Worm (Caenorhabditis elegans): ENCODE data around the gene spon-1.

Gene spon-1

ce11 chrII:7102288-7102687 is 14.1 kb upstream of the spon-1 start:
- TF ChIP-seq nhr-23 (tag; optimal IDR thresholded peaks at IDR 0.05) (no peak), nhr-129 (tag; optimal IDR thresholded peaks at IDR 0.05) (peak; percentile 30), lsy-2 (tag; optimal IDR thresholded peaks at IDR 0.05) (peak in 1 of 2 experiments; percentile 18)

DNA sequence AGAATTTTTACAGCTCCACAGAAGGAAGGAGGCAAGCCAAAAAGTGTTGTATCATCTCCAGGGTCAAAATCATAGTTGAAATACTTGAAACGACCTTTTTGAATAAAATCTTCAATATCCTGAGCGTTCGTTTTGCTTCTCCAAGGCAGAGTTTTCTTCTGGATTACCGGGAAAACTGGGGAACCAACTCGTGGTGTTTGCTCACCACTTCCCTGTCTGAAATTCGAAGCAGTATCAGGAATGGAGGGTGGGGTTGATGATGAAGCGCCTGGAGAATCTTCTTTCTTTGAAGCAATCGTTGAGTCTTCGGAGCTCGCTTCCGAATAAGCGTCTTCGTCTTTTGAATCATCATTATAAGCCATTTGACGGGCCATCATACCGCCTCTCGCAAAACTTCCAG is 13.2 kb upstream of the spon-1 start:
- no peak for TF ChIP-seq skn-1 (tag; optimal IDR thresholded peaks at IDR 0.05)
- TF ChIP-seq F13H6.1 (tag; optimal IDR thresholded peaks at IDR 0.05) = no peak
- no peak for TF ChIP-seq lsy-2 (tag; optimal IDR thresholded peaks at IDR 0.05)
- TF ChIP-seq unc-39 (tag; optimal IDR thresholded peaks at IDR 0.05) = no peak

DNA sequence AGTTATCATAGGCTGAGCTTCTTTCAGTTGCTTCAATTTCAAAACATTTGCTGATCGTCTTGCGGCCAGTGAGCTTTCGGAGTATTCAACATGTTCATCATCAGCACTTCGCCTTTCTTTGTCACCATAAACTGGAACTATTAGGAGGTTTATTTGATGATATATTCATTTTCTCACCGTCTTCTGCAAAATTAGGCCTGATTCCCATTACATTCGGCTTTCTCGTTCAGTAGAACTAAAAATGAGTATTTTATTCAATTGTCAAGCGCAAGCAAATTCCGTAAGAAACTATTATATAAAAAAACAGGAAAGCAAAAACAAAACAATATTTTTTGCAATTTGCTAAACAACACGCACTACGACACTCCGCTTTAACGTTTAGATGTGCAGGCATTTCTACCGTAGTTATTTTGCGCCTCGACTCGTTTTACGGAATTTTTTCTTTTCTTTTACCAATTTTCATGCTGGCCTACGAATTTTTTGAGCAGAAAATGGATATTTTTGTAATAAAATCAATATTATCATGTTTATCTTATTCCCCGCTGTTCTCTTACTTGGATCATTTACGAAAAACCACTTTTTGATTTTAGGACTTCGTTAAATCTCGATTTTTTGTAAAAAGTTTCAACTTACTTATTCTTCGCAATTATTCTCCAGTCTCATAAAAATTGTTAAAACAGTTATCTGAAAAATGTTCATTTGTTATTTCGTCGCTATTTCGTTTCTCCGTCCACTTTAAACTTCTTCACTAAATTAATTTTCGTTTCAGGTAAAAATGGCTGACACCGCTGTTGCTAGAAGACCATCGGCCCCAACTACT is 11.4 kb upstream of the spon-1 start, which contains the start of the genes farl-11 and rpl-33:
TSS of gene farl-11 (minus strand) at position 242 of the 820 bp plus-strand sequence.
TSS of gene rpl-33 (plus strand) at position 770 of the 820 bp plus-strand sequence.
- TF ChIP-seq nhr-6 (tag; optimal IDR thresholded peaks at IDR 0.05) (peak; percentile 48), nhr-77 (tag; optimal IDR thresholded peaks at IDR 0.05) (no peak), sem-4 (tag; optimal IDR thresholded peaks at IDR 0.05) (peak; percentile 75), nhr-21 (tag; optimal IDR thresholded peaks at IDR 0.05) (peak; percentile 70), blmp-1 (tag; optimal IDR thresholded peaks at IDR 0.05; ENCODE audit: insufficient read depth) (no peak), elt-1 (tag; optimal IDR thresholded peaks at IDR 0.05) (no peak), ztf-11 (tag; optimal IDR thresholded peaks at IDR 0.05) (no peak), R02D3.7 (tag; optimal IDR thresholded peaks at IDR 0.05) (no peak), mbf-1 (tag; optimal IDR thresholded peaks at IDR 0.05) (no peak), nhr-23 (tag; optimal IDR thresholded peaks at IDR 0.05) (no peak), F13H6.1 (tag; optimal IDR thresholded peaks at IDR 0.05) (peak; percentile 39), lsy-2 (tag; optimal IDR thresholded peaks at IDR 0.05) (peak; percentile 94 to 99), sma-9 (GFP tag; optimal IDR thresholded peaks at IDR 0.05) (peak; percentile 77), sma-9 (tag; optimal IDR thresholded peaks at IDR 0.05) (no peak), crh-2 (tag; optimal IDR thresholded peaks at IDR 0.05) (peak; percentile 85), ztf-1 (GFP tag; conservative IDR thresholded peaks at IDR 0.05) (no peak), peb-1 (tag; optimal IDR thresholded peaks at IDR 0.05) (no peak), zag-1 (tag; optimal IDR thresholded peaks at IDR 0.05) (peak; percentile 62), ztf-4 (tag; optimal IDR thresholded peaks at IDR 0.05) (peak; percentile 83), nhr-12 (tag; optimal IDR thresholded peaks at IDR 0.05) (no peak), snpc-4 (tag; optimal IDR thresholded peaks at IDR 0.05) (peak; percentile 51), nhr-129 (tag; optimal IDR thresholded peaks at IDR 0.05) (peak; percentile 94), unc-39 (tag; optimal IDR thresholded peaks at IDR 0.05) (no peak), alr-1 (tag; optimal IDR thresholded peaks at IDR 0.05) (no peak), lin-11 (tag; optimal IDR thresholded peaks at IDR 0.05) (peak; percentile 59), nhr-11 (tag; optimal IDR thresholded peaks at IDR 0.05) (no peak), Y55F3AM.14 (GFP tag; optimal IDR thresholded peaks at IDR 0.05) (peak; percentile 25), dmd-4 (tag; optimal IDR thresholded peaks at IDR 0.05) (no peak), lin-13 (GFP tag; optimal IDR thresholded peaks at IDR 0.05) (peak; percentile 76), unc-55 (GFP tag; optimal IDR thresholded peaks at IDR 0.05) (peak; percentile 98), ceh-16 (tag; optimal IDR thresholded peaks at IDR 0.05) (no peak), ceh-82 (tag; optimal IDR thresholded peaks at IDR 0.05) (no peak), nhr-25 (tag; optimal IDR thresholded peaks at IDR 0.05) (peak; percentile 69), ZK546.5 (tag; optimal IDR thresholded peaks at IDR 0.05) (peak; percentile 95), skn-1 (tag; optimal IDR thresholded peaks at IDR 0.05) (no peak), sma-3 (GFP tag; optimal IDR thresholded peaks at IDR 0.05) (peak; percentile 75), C34F6.9 (tag; optimal IDR thresholded peaks at IDR 0.05) (peak; percentile 98), fos-1 (tag; optimal IDR thresholded peaks at IDR 0.05) (peak; percentile 65), unc-62 (GFP tag; optimal IDR thresholded peaks at IDR 0.05) (no peak), mdl-1 (tag; optimal IDR thresholded peaks at IDR 0.05) (no peak), gmeb-1 (tag; optimal IDR thresholded peaks at IDR 0.05) (peak; percentile 82), aly-2 (tag; optimal IDR thresholded peaks at IDR 0.05) (no peak), egl-27 (tag; optimal IDR thresholded peaks at IDR 0.05) (peak; percentile 21), lin-39 (tag; optimal IDR thresholded peaks at IDR 0.05) (no peak), nhr-237 (tag; optimal IDR thresholded peaks at IDR 0.05) (peak; percentile 2), nhr-10 (tag; optimal IDR thresholded peaks at IDR 0.05) (no peak), elt-3 (tag; optimal IDR thresholded peaks at IDR 0.05) (no peak), mab-5 (tag; optimal IDR thresholded peaks at IDR 0.05) (peak; percentile 11), ama-1 (optimal IDR thresholded peaks at IDR 0.05) (peak; percentile 73)
